Worm (Caenorhabditis elegans) whole organism, L4 larva: Measurements from ENCODE around the gene T28A8.6.
A peak's percentile ranks its signal among the peaks of the same experiment; 100 is the strongest.

Experiments
- F26F4.8 ChIP-seq: fragments of 200-800 bp; sonication (Bioruptor generic); conservative IDR thresholded peaks from 2 replicates; pipeline ENCODE4 v1.3.6; 2022; ENCODE audit warnings: missing genetic modification characterization, missing compliant biosample characterization
- F44E2.7 ChIP-seq: fragments of 200-800 bp; sonication (Bioruptor generic); IDR thresholded peaks from 2 replicates; pipeline ENCODE4 v2.1.2; 2022; ENCODE audit warnings: missing genetic modification characterization, missing compliant biosample characterization
- F49E8.2 ChIP-seq: sonication (generic microtip); optimal IDR thresholded peaks from 2 replicates; lab custom pipeline; 2016; ENCODE audit warnings: missing compliant biosample characterization, mild to moderate bottlenecking, missing genetic modification characterization, borderline replicate concordance
- R02D3.7 ChIP-seq: fragments of 150-350 bp; sonication (generic microtip); optimal IDR thresholded peaks from 3 replicates; lab custom pipeline; 2014; ENCODE audit warnings: missing biosample characterization, missing genetic modification characterization
- T20F7.1 ChIP-seq: fragments of 200-800 bp; sonication (Bioruptor generic); optimal IDR thresholded peaks from 2 replicates; lab custom pipeline; 2018; ENCODE audit warnings: mild to moderate bottlenecking, missing genetic modification characterization, missing compliant biosample characterization
- T26A8.4 ChIP-seq: fragments of 200-800 bp; sonication (Bioruptor generic); IDR thresholded peaks from 2 replicates; pipeline ENCODE4 v1.3.6; 2022; ENCODE audit warnings: missing genetic modification characterization, missing compliant biosample characterization
- Y48G9A.11 ChIP-seq: fragments of 200-800 bp; sonication (Bioruptor generic); IDR thresholded peaks from 2 replicates; pipeline ENCODE4 v1.3.6; 2022; ENCODE audit warnings: missing genetic modification reagents, missing genetic modification characterization, missing compliant biosample characterization
- Y5F2A.4 ChIP-seq: fragments of 200-800 bp; sonication (Bioruptor generic); optimal IDR thresholded peaks from 2 replicates; lab custom pipeline; 2018; ENCODE audit warnings: mild to moderate bottlenecking, missing genetic modification characterization, missing compliant biosample characterization
- Y75B8A.6 ChIP-seq: fragments of 200-800 bp; sonication (Bioruptor generic); IDR thresholded peaks from 2 replicates; pipeline ENCODE4 v1.3.6; 2022; ENCODE audit warnings: missing genetic modification reagents, missing genetic modification characterization, missing compliant biosample characterization
- ZK337.2 ChIP-seq: fragments of 200-800 bp; sonication (Bioruptor generic); IDR thresholded peaks from 2 replicates; pipeline ENCODE4 v1.3.6; 2022; ENCODE audit warnings: missing genetic modification reagents, missing genetic modification characterization, missing compliant biosample characterization
- ZK546.5 ChIP-seq, 2 experiments: sonication (generic microtip); optimal IDR thresholded peaks; 2 replicates each; lab custom pipeline; 2017; ENCODE audit warnings: missing biosample characterization in 2 of 2, missing genetic modification characterization in 2 of 2
- aha-1 ChIP-seq: fragments of 150-350 bp; peaks from one replicate; lab custom pipeline; 2014; ENCODE audit warnings: missing biosample characterization, missing genetic modification characterization
- aly-2 ChIP-seq: sonication (generic microtip); optimal IDR thresholded peaks from 2 replicates; lab custom pipeline; 2018; ENCODE audit warnings: missing biosample characterization, missing genetic modification characterization
- ama-1 ChIP-seq: fragments of 150-350 bp; optimal IDR thresholded peaks from 2 replicates; lab custom pipeline; 2014; ENCODE audit warnings: inconsistent platforms, mixed read lengths
- attf-4 ChIP-seq: sonication (generic microtip); optimal IDR thresholded peaks from 3 replicates; lab custom pipeline; 2017; ENCODE audit warnings: missing biosample characterization, missing genetic modification characterization
- ceh-20 ChIP-seq: fragments of 200-800 bp; sonication (Bioruptor generic); IDR thresholded peaks from 2 replicates; pipeline ENCODE4 v1.3.6; 2022; ENCODE audit warnings: missing genetic modification reagents, missing genetic modification characterization, missing compliant biosample characterization
- ceh-32 ChIP-seq: sonication (generic microtip); optimal IDR thresholded peaks from 2 replicates; lab custom pipeline; 2016; ENCODE audit warnings: mild to moderate bottlenecking, missing genetic modification characterization, missing compliant biosample characterization; ENCODE audit not compliant: poor library complexity
- ceh-62 ChIP-seq: sonication (generic microtip); optimal IDR thresholded peaks from 2 replicates; lab custom pipeline; 2017; ENCODE audit warnings: missing biosample characterization, missing genetic modification characterization
- ctbp-1 ChIP-seq: fragments of 200-800 bp; sonication (Bioruptor generic); IDR thresholded peaks from 2 replicates; pipeline ENCODE4 v1.3.6; 2022; ENCODE audit warnings: missing genetic modification reagents, missing genetic modification characterization, missing compliant biosample characterization
- daf-12 ChIP-seq: fragments of 150-350 bp; optimal IDR thresholded peaks from 2 replicates; lab custom pipeline; 2014; ENCODE audit warnings: missing biosample characterization, missing genetic modification reagents, missing genetic modification characterization
- daf-19 ChIP-seq: fragments of 200-800 bp; sonication (Bioruptor generic); conservative IDR thresholded peaks from 2 replicates; pipeline ENCODE4 v1.3.6; 2022; ENCODE audit warnings: missing genetic modification characterization, missing compliant biosample characterization
- duxl-1 ChIP-seq: sonication (generic microtip); optimal IDR thresholded peaks from 2 replicates; lab custom pipeline; 2016; ENCODE audit warnings: mild to moderate bottlenecking, missing genetic modification characterization, moderate library complexity, missing compliant biosample characterization; ENCODE audit not compliant: poor library complexity
- egl-27 ChIP-seq: sonication (generic microtip); optimal IDR thresholded peaks from 3 replicates; lab custom pipeline; 2017; ENCODE audit warnings: missing biosample characterization, missing genetic modification reagents, missing genetic modification characterization
- fkh-10 ChIP-seq: fragments of 150-350 bp; optimal IDR thresholded peaks from 2 replicates; lab custom pipeline; 2014; ENCODE audit warnings: missing biosample characterization, missing genetic modification reagents, missing genetic modification characterization
- fos-1 ChIP-seq: fragments of 150-350 bp; optimal IDR thresholded peaks from 2 replicates; lab custom pipeline; 2014; ENCODE audit warnings: missing biosample characterization, missing genetic modification characterization
- hif-1 ChIP-seq, 2 experiments: sonication (generic microtip); optimal IDR thresholded peaks; 2 replicates each; lab custom pipeline; 2016 to 2017; ENCODE audit warnings: missing compliant biosample characterization in 2 of 2, missing genetic modification characterization in 2 of 2, missing genetic modification reagents in 2 of 2, missing genotype in 2 of 2, mild to moderate bottlenecking in 1 of 2
- hlh-11 ChIP-seq: fragments of 200-800 bp; sonication (Bioruptor generic); optimal IDR thresholded peaks from 2 replicates; lab custom pipeline; 2018; ENCODE audit warnings: mild to moderate bottlenecking, missing genetic modification characterization, missing compliant biosample characterization
- hlh-30 ChIP-seq: sonication (generic microtip); optimal IDR thresholded peaks from 2 replicates; lab custom pipeline; 2017; ENCODE audit warnings: antibody characterized with exemption, mild to moderate bottlenecking, missing genetic modification characterization, missing compliant biosample characterization; ENCODE audit not compliant: insufficient read depth
- jun-1 ChIP-seq: fragments of 150-350 bp; optimal IDR thresholded peaks from 2 replicates; lab custom pipeline; 2014; ENCODE audit warnings: missing biosample characterization, missing genetic modification reagents, missing genetic modification characterization
- lin-1 ChIP-seq: fragments of 200-800 bp; sonication (Bioruptor generic); IDR thresholded peaks from 2 replicates; pipeline ENCODE4 v1.3.6; 2022; ENCODE audit warnings: missing genetic modification reagents, missing genetic modification characterization, missing compliant biosample characterization
- mdt-29 ChIP-seq: fragments of 200-800 bp; sonication (Bioruptor generic); IDR thresholded peaks from 2 replicates; pipeline ENCODE4 v1.3.6; 2022; ENCODE audit warnings: missing genetic modification reagents, missing genetic modification characterization, missing compliant biosample characterization
- mep-1 ChIP-seq: fragments of 150-350 bp; sonication (generic microtip); optimal IDR thresholded peaks from 3 replicates; lab custom pipeline; 2014; ENCODE audit warnings: missing biosample characterization, missing genetic modification characterization
- mxl-3 ChIP-seq: fragments of 200-800 bp; sonication (Bioruptor generic); optimal IDR thresholded peaks from 2 replicates; lab custom pipeline; 2018; ENCODE audit warnings: mild to moderate bottlenecking, missing genetic modification characterization, missing compliant biosample characterization
- nhr-102 ChIP-seq: sonication (generic microtip); optimal IDR thresholded peaks from 2 replicates; lab custom pipeline; 2016; ENCODE audit warnings: mild to moderate bottlenecking, missing genetic modification characterization, moderate library complexity, missing compliant biosample characterization
- nhr-237 ChIP-seq: sonication (generic microtip); optimal IDR thresholded peaks from 2 replicates; lab custom pipeline; 2017; ENCODE audit warnings: missing biosample characterization, missing genetic modification characterization
- nhr-48 ChIP-seq: sonication (generic microtip); optimal IDR thresholded peaks from 2 replicates; lab custom pipeline; 2016; ENCODE audit warnings: mild to moderate bottlenecking, missing genetic modification characterization, missing compliant biosample characterization
- nhr-76 ChIP-seq: fragments of 150-350 bp; optimal IDR thresholded peaks from 2 replicates; lab custom pipeline; 2014; ENCODE audit warnings: missing biosample characterization, missing genetic modification characterization
- nhr-77 ChIP-seq: fragments of 150-350 bp; optimal IDR thresholded peaks from 2 replicates; lab custom pipeline; 2014; ENCODE audit warnings: missing biosample characterization, missing genetic modification characterization
- php-3 ChIP-seq: fragments of 200-800 bp; sonication (Bioruptor generic); IDR thresholded peaks from 2 replicates; pipeline ENCODE4 v1.3.6; 2022; ENCODE audit warnings: missing genetic modification reagents, missing genetic modification characterization, missing compliant biosample characterization
- skn-1 ChIP-seq: fragments of 150-350 bp; optimal IDR thresholded peaks from 2 replicates; lab custom pipeline; 2014; ENCODE audit warnings: missing biosample characterization, missing genetic modification characterization
- snpc-4 ChIP-seq: fragments of 150-350 bp; optimal IDR thresholded peaks from 2 replicates; lab custom pipeline; 2014; ENCODE audit warnings: missing biosample characterization, missing genetic modification characterization
- spr-3 ChIP-seq: fragments of 200-800 bp; sonication (Bioruptor generic); optimal IDR thresholded peaks from 2 replicates; lab custom pipeline; 2018; ENCODE audit warnings: mild to moderate bottlenecking, missing genetic modification characterization, missing compliant biosample characterization
- tra-1 ChIP-seq: fragments of 200-800 bp; sonication (Bioruptor generic); IDR thresholded peaks from 2 replicates; pipeline ENCODE4 v1.3.6; 2022; ENCODE audit warnings: missing genetic modification reagents, missing genetic modification characterization, missing compliant biosample characterization
- unc-130 ChIP-seq: sonication (generic microtip); optimal IDR thresholded peaks from 2 replicates; lab custom pipeline; 2016; ENCODE audit warnings: missing genetic modification reagents, missing genetic modification characterization, missing compliant biosample characterization
- unc-39 ChIP-seq: sonication (generic microtip); optimal IDR thresholded peaks from 2 replicates; lab custom pipeline; 2017; ENCODE audit warnings: missing biosample characterization, missing genetic modification characterization
- unc-62 ChIP-seq, 3 experiments: fragments of 150-350 bp in 1 of 3; sonication (generic microtip); optimal IDR thresholded peaks in 2 of 3; peaks in 1 of 3; 1 replicate in 1 of 3; 2 replicates in 2 of 3; lab custom pipeline; 2014 to 2017; ENCODE audit warnings: missing biosample characterization in 3 of 3, missing genetic modification characterization in 3 of 3, missing genetic modification reagents in 3 of 3, missing genotype in 1 of 3
- zfp-2 ChIP-seq: sonication (generic microtip); optimal IDR thresholded peaks from 2 replicates; lab custom pipeline; 2016; ENCODE audit warnings: mild to moderate bottlenecking, missing genetic modification characterization, missing compliant biosample characterization
- zfp-3 ChIP-seq: fragments of 200-800 bp; sonication (Bioruptor generic); conservative IDR thresholded peaks from 2 replicates; pipeline ENCODE4 v1.3.6; 2022; ENCODE audit warnings: missing genetic modification reagents, missing genetic modification characterization, missing compliant biosample characterization
- zip-2 ChIP-seq: fragments of 150-350 bp; optimal IDR thresholded peaks from 2 replicates; lab custom pipeline; 2014; ENCODE audit warnings: missing biosample characterization, missing genetic modification characterization
- ztf-7 ChIP-seq: fragments of 150-350 bp; optimal IDR thresholded peaks from 2 replicates; lab custom pipeline; 2014; ENCODE audit warnings: missing biosample characterization, missing genetic modification characterization

T28A8.6 gene

DNA sequence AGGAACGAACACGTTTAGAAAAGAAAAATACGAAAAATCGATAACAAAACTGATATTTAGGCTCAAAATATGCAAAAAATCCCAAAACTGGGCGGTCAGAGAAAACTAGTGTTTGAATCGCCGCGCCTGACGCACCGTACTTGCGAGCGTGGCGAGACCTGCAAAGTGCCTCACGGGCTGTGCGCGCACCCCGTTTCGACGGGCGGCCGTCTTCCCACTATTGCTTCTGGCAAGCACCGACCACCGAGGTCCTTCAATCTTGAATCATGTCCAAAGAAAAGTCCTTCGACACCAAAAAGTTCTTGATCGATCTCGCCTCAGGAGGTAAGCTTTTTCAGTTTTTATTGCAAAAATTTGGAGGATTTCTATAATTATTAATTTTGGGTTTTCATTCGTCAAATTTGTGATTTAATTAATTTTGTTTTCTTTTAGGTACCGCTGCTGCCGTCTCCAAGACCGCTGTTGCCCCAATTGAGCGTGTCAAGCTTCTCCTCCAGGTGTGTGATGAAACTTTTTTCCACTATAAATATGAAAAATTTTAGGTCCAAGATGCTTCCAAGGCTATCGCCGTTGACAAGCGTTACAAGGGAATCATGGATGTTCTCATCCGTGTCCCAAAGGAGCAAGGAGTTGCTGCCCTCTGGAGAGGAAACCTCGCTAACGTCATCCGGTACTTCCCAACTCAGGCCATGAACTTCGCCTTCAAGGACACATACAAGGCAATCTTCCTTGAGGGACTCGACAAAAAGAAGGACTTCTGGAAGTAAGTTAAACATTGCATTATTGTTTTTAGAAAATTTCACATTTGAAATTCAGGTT is 35.8 kb upstream of the T28A8.6 start, which contains the start of gene ant-1.1 (continued):
- TF ChIP-seq nhr-237 (tag; lab: Kevin White, UChicago) (no peak), Y5F2A.4 (GFP tag; lab: Kevin White, UChicago) (no peak), daf-12 (tag; lab: Kevin White, UChicago) (no peak), aly-2 (tag; lab: Kevin White, UChicago) (no peak), fos-1 (tag; lab: Kevin White, UChicago) (no peak), F26F4.8 (GFP tag; lab: Robert Waterston, UW) (no peak), unc-62 (GFP tag; optimal IDR thresholded peaks at IDR 0.05 in 1 of 2; lab: Kevin White, UChicago) (peak in 1 of 2 experiments; percentile 82), unc-62 (tag; optimal IDR thresholded peaks at IDR 0.05; lab: Kevin White, UChicago) (no peak), ZK337.2 (GFP tag; lab: Robert Waterston, UW) (peak; percentile 76), R02D3.7 (tag; lab: Kevin White, UChicago) (no peak), unc-39 (tag; lab: Kevin White, UChicago) (no peak), hif-1 (tag; optimal IDR thresholded peaks at IDR 0.05; lab: Kevin White, UChicago) (peak in 1 of 2 experiments; percentile 90), ceh-20 (GFP tag; lab: Robert Waterston, UW) (peak; percentile 85), spr-3 (peak; percentile 70), aha-1 (tag; lab: Kevin White, UChicago) (peak; percentile 99), jun-1 (tag; lab: Kevin White, UChicago) (peak; percentile 47), ztf-7 (tag; lab: Kevin White, UChicago) (peak; percentile 6), ama-1 (peak; percentile 97), php-3 (GFP tag; lab: Robert Waterston, UW) (0 out of 2 replicates have a peak, but pooled peaks have one; percentile 36), nhr-48 (tag; lab: Kevin White, UChicago) (peak; percentile 63), T20F7.1 (GFP tag; lab: Kevin White, UChicago) (peak; percentile 86), attf-4 (tag; lab: Kevin White, UChicago) (no peak), ceh-32 (tag; lab: Kevin White, UChicago) (no peak), Y48G9A.11 (GFP tag; lab: Robert Waterston, UW) (peak; percentile 47; the same call in 1 of the 2 replicates), zfp-2 (tag; lab: Kevin White, UChicago) (peak; percentile 98), mdt-29 (GFP tag; lab: Robert Waterston, UW) (peak; percentile 88), nhr-76 (tag; lab: Kevin White, UChicago) (no peak), nhr-102 (peak; percentile 84), ZK546.5 (tag; optimal IDR thresholded peaks at IDR 0.05; lab: Kevin White, UChicago) (peak; percentile 50 to 96), hlh-11 (tag; lab: Kevin White, UChicago) (peak; percentile 94), daf-19 (GFP tag; lab: Robert Waterston, UW) (peak; percentile 71), egl-27 (tag; lab: Kevin White, UChicago) (no peak), zip-2 (no peak), lin-1 (GFP tag; lab: Robert Waterston, UW) (peak; percentile 45; the same call in 1 of the 2 replicates), F44E2.7 (GFP tag; lab: Robert Waterston, UW) (no peak), tra-1 (GFP tag; lab: Robert Waterston, UW) (peak; percentile 81), duxl-1 (tag; lab: Kevin White, UChicago) (peak; percentile 68), nhr-77 (tag; lab: Kevin White, UChicago) (peak; percentile 84), snpc-4 (tag; lab: Kevin White, UChicago) (no peak), Y75B8A.6 (GFP tag; lab: Robert Waterston, UW) (peak; percentile 82), unc-130 (GFP tag; lab: Kevin White, UChicago) (peak; percentile 81), hlh-30 (tag; lab: Kevin White, UChicago) (peak; percentile 91), mep-1 (tag; lab: Kevin White, UChicago) (peak; percentile 94), T26A8.4 (peak; percentile 94), ceh-62 (tag; lab: Kevin White, UChicago) (no peak), skn-1 (tag; lab: Kevin White, UChicago) (no peak), mxl-3 (GFP tag; lab: Kevin White, UChicago) (peak; percentile 70), F49E8.2 (tag; lab: Kevin White, UChicago) (no peak), ctbp-1 (peak; percentile 75), fkh-10 (GFP tag; lab: Kevin White, UChicago) (peak; percentile 64), zfp-3 (peak; percentile 91)
